Worm (Caenorhabditis elegans): ENCODE data around the gene T08D10.5.

DNA sequence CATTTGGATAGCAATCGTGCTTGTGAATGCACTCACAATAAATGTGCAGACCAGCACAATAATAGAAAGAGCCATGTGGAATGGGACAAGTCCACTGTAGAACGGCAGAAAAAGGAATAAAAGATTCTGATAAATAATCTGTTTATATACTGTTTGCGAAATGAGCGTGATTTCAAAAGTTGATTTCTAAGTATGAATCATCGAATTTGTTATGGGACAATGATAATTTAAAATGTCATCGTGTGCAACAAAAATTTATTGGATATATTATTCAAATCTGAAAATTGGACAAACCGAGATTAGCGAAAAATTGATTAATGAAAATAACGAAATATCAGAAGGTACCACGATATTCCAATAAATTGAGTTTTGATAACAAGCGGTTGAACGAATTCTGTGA is 18.5 kb upstream of the T08D10.5 start, which contains the start of gene F55G7.5:
- TF ChIP-seq ztf-3 (GFP tag; optimal IDR thresholded peaks at IDR 0.05) (no peak), madf-3 (GFP tag; IDR thresholded peaks at IDR 0.05) (no peak), rcor-1 (GFP tag; IDR thresholded peaks at IDR 0.05) (no peak), unc-62 (GFP tag; optimal IDR thresholded peaks at IDR 0.05) (no peak), snpc-4 (GFP tag; optimal IDR thresholded peaks at IDR 0.05) (no peak), snpc-4 (tag; optimal IDR thresholded peaks at IDR 0.05) (no peak), sdz-38 (tag; optimal IDR thresholded peaks at IDR 0.05) (no peak), B0261.1 (tag; optimal IDR thresholded peaks at IDR 0.05) (no peak), ztf-28 (GFP tag; IDR thresholded peaks at IDR 0.05) (no peak), F55B11.4 (tag; optimal IDR thresholded peaks at IDR 0.05; ENCODE audit: borderline replicate concordance, insufficient read depth) (no peak), ztf-18 (tag; optimal IDR thresholded peaks at IDR 0.05) (no peak), F57C9.4 (tag; optimal IDR thresholded peaks at IDR 0.05) (no peak), aptf-2 (GFP tag; conservative IDR thresholded peaks at IDR 0.05) (no peak), nfyb-1 (GFP tag; IDR thresholded peaks at IDR 0.05) (no peak), attf-3 (GFP tag; conservative IDR thresholded peaks at IDR 0.05) (no peak)
